Worm (Caenorhabditis elegans) whole organism, early embryonic: ENCODE data around the gene ttr-38.

Experiments used
- B0310.2 ChIP-seq: sonication (generic microtip); optimal IDR thresholded peaks from 2 replicates; lab custom pipeline; 2016; ENCODE audit warnings: mild to moderate bottlenecking, missing genetic modification characterization, missing compliant biosample characterization
- F13C5.2 ChIP-seq: sonication (generic microtip); optimal IDR thresholded peaks from 2 replicates; lab custom pipeline; 2017; ENCODE audit warnings: mild to moderate bottlenecking, missing genetic modification characterization, inconsistent platforms, missing compliant biosample characterization
- aly-1 ChIP-seq: sonication (generic microtip); optimal IDR thresholded peaks from 2 replicates; lab custom pipeline; 2016; ENCODE audit warnings: missing genetic modification characterization, missing compliant biosample characterization
- ama-1 ChIP-seq: fragments of 150-350 bp; optimal IDR thresholded peaks from 2 replicates; lab custom pipeline; 2014
- ceh-13 ChIP-seq: fragments of 200-800 bp; sonication (Bioruptor generic); optimal IDR thresholded peaks from 2 replicates; lab custom pipeline; 2018; ENCODE audit warnings: mild to moderate bottlenecking, missing genetic modification characterization, missing compliant biosample characterization
- ceh-36 ChIP-seq: sonication (generic microtip); optimal IDR thresholded peaks from 2 replicates; lab custom pipeline; 2016; ENCODE audit warnings: missing genetic modification characterization, inconsistent platforms, missing compliant biosample characterization
- ets-7 ChIP-seq: sonication (generic microtip); optimal IDR thresholded peaks from 2 replicates; lab custom pipeline; 2016; ENCODE audit warnings: missing genotype, missing genetic modification characterization, missing compliant biosample characterization
- flt-1 ChIP-seq: fragments of 200-800 bp; sonication (Bioruptor generic); IDR thresholded peaks from 2 replicates; pipeline ENCODE4 v1.3.6; 2022; ENCODE audit warnings: missing genetic modification characterization, missing compliant biosample characterization
- hmbx-1 ChIP-seq: sonication (generic microtip); optimal IDR thresholded peaks from 2 replicates; lab custom pipeline; 2016; ENCODE audit warnings: mild to moderate bottlenecking, missing genetic modification characterization, missing compliant biosample characterization
- hmg-4 ChIP-seq: fragments of 200-800 bp; sonication (Bioruptor generic); optimal IDR thresholded peaks from 2 replicates; lab custom pipeline; 2018; ENCODE audit warnings: mild to moderate bottlenecking, missing genetic modification characterization, missing compliant biosample characterization
- hnd-1 ChIP-seq: sonication (generic microtip); optimal IDR thresholded peaks from 2 replicates; lab custom pipeline; 2016; ENCODE audit warnings: missing genetic modification characterization, missing compliant biosample characterization
- pes-1 ChIP-seq: fragments of 200-800 bp; sonication (Bioruptor generic); IDR thresholded peaks from 2 replicates; pipeline ENCODE4 v1.3.6; 2022; ENCODE audit warnings: missing genetic modification reagents, missing genetic modification characterization, missing compliant biosample characterization
- scrt-1 ChIP-seq: fragments of 200-800 bp; sonication (Bioruptor generic); IDR thresholded peaks from 2 replicates; pipeline ENCODE4 v1.3.6; 2022; ENCODE audit warnings: missing genetic modification characterization, missing compliant biosample characterization
- sea-1 ChIP-seq: fragments of 200-800 bp; sonication (Bioruptor generic); conservative IDR thresholded peaks from 2 replicates; pipeline ENCODE4 v1.3.6; 2022; ENCODE audit warnings: missing genetic modification characterization, missing compliant biosample characterization
- tbx-11 ChIP-seq: fragments of 200-800 bp; sonication (Bioruptor generic); IDR thresholded peaks from 2 replicates; pipeline ENCODE4 v1.3.6; 2022; ENCODE audit warnings: missing genetic modification characterization, missing compliant biosample characterization
- tbx-37 ChIP-seq: fragments of 200-800 bp; sonication (Bioruptor generic); conservative IDR thresholded peaks from 2 replicates; pipeline ENCODE4 v1.3.6; 2022; ENCODE audit warnings: missing genetic modification reagents, missing genetic modification characterization, missing compliant biosample characterization
- tra-4 ChIP-seq: sonication (generic microtip); optimal IDR thresholded peaks from 2 replicates; lab custom pipeline; 2017; ENCODE audit warnings: missing genetic modification characterization, missing compliant biosample characterization

Gene ttr-38

ce11 chrX:9300379-9300778 lies 13.9 kb downstream of the ttr-38 start:
- TF ChIP-seq hmbx-1 (tag; lab: Kevin White, UChicago): no peak
- no peak for TF ChIP-seq hnd-1 (tag; lab: Kevin White, UChicago)
- no peak for TF ChIP-seq tra-4 (tag; lab: Kevin White, UChicago)
- no peak for TF ChIP-seq B0310.2 (tag; lab: Kevin White, UChicago)
- TF ChIP-seq F13C5.2: no peak
- TF ChIP-seq hmg-4: peak; percentile 5
- no peak for TF ChIP-seq ama-1 (lab: Kevin White, UChicago)
- TF ChIP-seq sea-1: no peak

ce11 chrX:9298846-9299245 lies 15.5 kb downstream of the ttr-38 start, which contains the start of gene B0416.2:
B0416.2 (plus strand) TSS chrX:9299146.
- no peak for TF ChIP-seq pes-1 (GFP tag; lab: Robert Waterston, UW)
- TF ChIP-seq hnd-1 (tag; lab: Kevin White, UChicago): no peak
- TF ChIP-seq sea-1: no peak
- no peak for TF ChIP-seq tbx-37
- TF ChIP-seq ceh-36 (tag; lab: Kevin White, UChicago): no peak
- no peak for TF ChIP-seq scrt-1 (GFP tag; lab: Robert Waterston, UW)
- TF ChIP-seq F13C5.2: no peak
- no peak for TF ChIP-seq tbx-11
- no peak for TF ChIP-seq ceh-13
- no peak for TF ChIP-seq B0310.2 (tag; lab: Kevin White, UChicago)

- no peak for TF ChIP-seq aly-1 (tag; lab: Kevin White, UChicago)
- no peak for TF ChIP-seq ama-1 (lab: Kevin White, UChicago)
- TF ChIP-seq ceh-13: no peak
- no peak for TF ChIP-seq hmg-4
- TF ChIP-seq hmbx-1 (tag; lab: Kevin White, UChicago): no peak
Observed at ce11 chrX:9297834-9298233, 16.5 kb downstream of the ttr-38 start, which contains the start of gene B0416.7. B0416.7 (minus strand) TSS chrX:9297934.

- TF ChIP-seq ets-7 (tag; lab: Kevin White, UChicago) (no peak), tbx-37 (peak; percentile 49; the same call in 1 of the 2 replicates), sea-1 (peak; percentile 67; the same call in 1 of the 2 replicates), B0310.2 (tag; lab: Kevin White, UChicago) (peak; percentile 38), pes-1 (GFP tag; lab: Robert Waterston, UW) (no peak; the same call in none of the 2 replicates), ceh-13 (peak; percentile 44), aly-1 (tag; lab: Kevin White, UChicago) (no peak), flt-1 (GFP tag; lab: Robert Waterston, UW) (peak; percentile 51), ceh-36 (tag; lab: Kevin White, UChicago) (peak; percentile 78), hnd-1 (tag; lab: Kevin White, UChicago) (peak; percentile 33), scrt-1 (GFP tag; lab: Robert Waterston, UW) (peak; percentile 76), tbx-11 (peak; percentile 60; the same call in 1 of the 2 replicates), hmg-4 (peak; percentile 58), F13C5.2 (peak; percentile 88), hmbx-1 (tag; lab: Kevin White, UChicago) (peak; percentile 40)
Observed at ce11 chrX:9296591-9296990, 17.7 kb downstream of the ttr-38 start, which contains the start of gene gly-13. gly-13 (minus strand) TSS chrX:9296622.

ce11 chrX:9295471-9295870 lies 18.8 kb downstream of the ttr-38 start:
- no peak for TF ChIP-seq tbx-11
- no peak for TF ChIP-seq B0310.2 (tag; lab: Kevin White, UChicago)

- TF ChIP-seq pes-1 (GFP tag; lab: Robert Waterston, UW) (no peak), hmbx-1 (tag; lab: Kevin White, UChicago) (no peak), flt-1 (GFP tag; lab: Robert Waterston, UW) (no peak), F13C5.2 (no peak), ama-1 (lab: Kevin White, UChicago) (no peak), aly-1 (tag; lab: Kevin White, UChicago) (no peak), ceh-13 (no peak), tbx-11 (no peak), tra-4 (tag; lab: Kevin White, UChicago) (no peak), hnd-1 (tag; lab: Kevin White, UChicago) (no peak), ets-7 (tag; lab: Kevin White, UChicago) (no peak), tbx-37 (no peak), ceh-36 (tag; lab: Kevin White, UChicago) (no peak), sea-1 (no peak), scrt-1 (GFP tag; lab: Robert Waterston, UW) (no peak), hmg-4 (no peak), B0310.2 (tag; lab: Kevin White, UChicago) (no peak)
Observed at ce11 chrX:9291345-9291744, 23.0 kb downstream of the ttr-38 start, which contains the start of gene B0416.3. B0416.3 (plus strand) TSS chrX:9291645.

- no peak for TF ChIP-seq F13C5.2
- TF ChIP-seq scrt-1 (GFP tag; lab: Robert Waterston, UW): no peak
- TF ChIP-seq tbx-37: no peak
- TF ChIP-seq B0310.2 (tag; lab: Kevin White, UChicago): no peak
Observed at ce11 chrX:9283026-9283425, 31.3 kb downstream of the ttr-38 start, which contains the start of gene B0416.11. B0416.11 (minus strand) TSS chrX:9283126.

ce11 chrX:9278653-9279052 lies 35.6 kb downstream of the ttr-38 start, which contains the start of gene B0416.4:
B0416.4 (plus strand) TSS chrX:9278953.
- TF ChIP-seq hnd-1 (tag; lab: Kevin White, UChicago): no peak
- no peak for TF ChIP-seq flt-1 (GFP tag; lab: Robert Waterston, UW)
- no peak for TF ChIP-seq tra-4 (tag; lab: Kevin White, UChicago)
- no peak for TF ChIP-seq pes-1 (GFP tag; lab: Robert Waterston, UW)
- TF ChIP-seq B0310.2 (tag; lab: Kevin White, UChicago): no peak
- no peak for TF ChIP-seq ceh-13
- TF ChIP-seq ama-1 (lab: Kevin White, UChicago): no peak
- no peak for TF ChIP-seq scrt-1 (GFP tag; lab: Robert Waterston, UW)
- no peak for TF ChIP-seq hmbx-1 (tag; lab: Kevin White, UChicago)
- no peak for TF ChIP-seq aly-1 (tag; lab: Kevin White, UChicago)
- no peak for TF ChIP-seq tbx-37
- no peak for TF ChIP-seq sea-1
- no peak for TF ChIP-seq F13C5.2
- TF ChIP-seq ets-7 (tag; lab: Kevin White, UChicago): no peak
- TF ChIP-seq ceh-36 (tag; lab: Kevin White, UChicago): no peak
- no peak for TF ChIP-seq hmg-4
- TF ChIP-seq tbx-11: no peak
